Fruit fly (Drosophila melanogaster) whole organism, embryonic: ENCODE measurements around the gene CG32117.

ENCODE experiments used
- CG17912 ChIP-seq: fragments of 200-800 bp; sonication (Bioruptor generic); optimal IDR thresholded peaks from 2 replicates; lab custom pipeline; 2018; ENCODE audit warnings: missing biosample characterization, mild to moderate bottlenecking, missing genetic modification characterization
- CG9727 ChIP-seq: fragments of 200-800 bp; sonication (Bioruptor generic); optimal IDR thresholded peaks from 3 replicates; lab custom pipeline; 2017; ENCODE audit warnings: missing biosample characterization, mild to moderate bottlenecking, missing genetic modification characterization
- E2f1 ChIP-seq: fragments of 200-800 bp; sonication (Bioruptor generic); IDR thresholded peaks from 2 replicates; pipeline ENCODE4 v1.3.6; 2022; ENCODE audit warnings: missing biosample characterization, missing genetic modification characterization

DNA sequence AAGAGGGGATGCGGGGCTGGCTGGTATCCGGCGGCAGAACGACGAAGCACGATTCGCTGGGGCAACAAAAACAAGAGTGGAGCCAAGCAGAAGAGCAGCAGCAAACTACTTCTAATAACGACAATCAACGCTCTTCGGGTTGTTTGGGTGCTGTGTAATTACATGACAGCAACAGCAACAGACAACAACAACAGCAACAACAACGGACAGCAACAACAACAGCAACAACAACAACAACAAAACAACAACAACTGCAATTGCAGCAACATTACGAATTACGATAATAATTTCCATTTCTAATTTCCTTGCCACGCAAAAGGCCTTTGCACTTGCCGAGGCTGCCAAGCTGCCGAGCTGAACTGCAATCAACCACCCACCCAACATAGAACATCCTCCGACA is 39.0 kb downstream of the CG32117 start:
- TF ChIP-seq CG17912 (GFP tag; lab: Kevin White, UChicago) = no peak
- no peak for TF ChIP-seq E2f1 (GFP tag; lab: Robert Waterston, UW)
- TF ChIP-seq CG9727 (GFP tag; lab: Kevin White, UChicago) = no peak
